Worm (Caenorhabditis elegans) whole organism, mixed stage, embryonic: ENCODE results near the gene C33E10.1.

Experiments
- mab-5 ChIP-seq: fragments of 150-350 bp; optimal IDR thresholded peaks from 2 replicates; lab custom pipeline; 2014; ENCODE audit warnings: missing biosample characterization, missing genetic modification characterization
- nhr-237 ChIP-seq: fragments of 150-350 bp; optimal IDR thresholded peaks from 2 replicates; lab custom pipeline; 2014; ENCODE audit warnings: missing biosample characterization, missing genetic modification characterization
- nhr-28 ChIP-seq: fragments of 150-350 bp; optimal IDR thresholded peaks from 2 replicates; lab custom pipeline; 2014; ENCODE audit warnings: missing biosample characterization, missing genetic modification characterization
- pha-4 ChIP-seq: fragments of 150-350 bp; optimal IDR thresholded peaks from 2 replicates; lab custom pipeline; 2018; ENCODE audit warnings: missing biosample characterization, missing genetic modification reagents, missing genetic modification characterization
- unc-120 ChIP-seq: sonication (generic microtip); optimal IDR thresholded peaks from 2 replicates; lab custom pipeline; 2017; ENCODE audit warnings: missing genetic modification characterization, missing compliant biosample characterization; ENCODE audit not compliant: poor library complexity, severe bottlenecking

DNA sequence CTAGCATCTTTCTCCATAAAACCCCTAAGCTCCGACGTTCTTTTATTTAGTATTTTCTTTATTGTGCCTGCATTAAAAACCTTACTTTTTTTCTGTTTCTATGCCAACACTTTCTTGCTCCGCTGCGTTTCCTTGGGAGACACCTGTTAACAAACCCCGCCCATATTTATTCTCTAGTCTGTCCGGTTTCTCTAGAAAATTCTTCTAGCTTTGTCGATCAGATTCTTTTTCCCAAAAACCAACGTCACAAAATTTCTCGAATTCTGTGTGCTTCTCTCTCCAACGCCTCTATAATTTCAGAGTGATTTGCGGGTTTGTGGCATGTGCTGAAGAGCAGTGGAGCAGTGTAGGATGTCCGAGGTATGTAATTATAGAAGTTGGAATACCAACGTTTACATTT is 13.3 kb downstream of the C33E10.1 start, which contains the start of gene ptr-5:
- TF ChIP-seq nhr-237 (tag; lab: Kevin White, UChicago): no peak
- no peak for TF ChIP-seq mab-5 (tag; lab: Kevin White, UChicago)
- no peak for TF ChIP-seq pha-4 (tag; lab: Kevin White, UChicago)
- no peak for TF ChIP-seq unc-120
- no peak for TF ChIP-seq nhr-28 (tag; lab: Kevin White, UChicago)
